Fruit fly (Drosophila melanogaster) whole organism, wandering third instar larva: ENCODE measurements around the gene Nph.

Source experiments
- Abd-B ChIP-seq: fragments of >200 bp; optimal IDR thresholded peaks from 2 replicates; lab custom pipeline; 2017; ENCODE audit warnings: missing biosample characterization, missing genetic modification characterization
- CG9705 ChIP-seq: fragments of 200-800 bp; sonication (Bioruptor generic); optimal IDR thresholded peaks from 2 replicates; lab custom pipeline; 2018; ENCODE audit warnings: missing biosample characterization, mild to moderate bottlenecking, missing genetic modification characterization
- HLH106 ChIP-seq: fragments of 200-800 bp; optimal IDR thresholded peaks from 3 replicates; lab custom pipeline; 2019; ENCODE audit warnings: missing biosample characterization, mild to moderate bottlenecking, missing genetic modification characterization, moderate library complexity
- Hr78 ChIP-seq: fragments of >200 bp; optimal IDR thresholded peaks from 2 replicates; lab custom pipeline; 2017; ENCODE audit warnings: missing biosample characterization, missing genetic modification characterization
- OdsH ChIP-seq: fragments of 200-800 bp; sonication (Bioruptor generic); optimal IDR thresholded peaks from 2 replicates; lab custom pipeline; 2016; ENCODE audit warnings: missing biosample characterization, mild to moderate bottlenecking, missing genetic modification characterization
- Rel ChIP-seq, 2 experiments: fragments of 200-800 bp; sonication (Bioruptor generic) in 1 of 2; optimal IDR thresholded peaks; 2 replicates in 1 of 2; 3 replicates in 1 of 2; lab custom pipeline; 2016 to 2019; ENCODE audit warnings: mild to moderate bottlenecking in 2 of 2, missing biosample characterization in 2 of 2, missing genetic modification characterization in 2 of 2, moderate library complexity in 1 of 2
- dmrt93B ChIP-seq: fragments of 200-800 bp; sonication (Bioruptor generic); optimal IDR thresholded peaks from 2 replicates; lab custom pipeline; 2018; ENCODE audit warnings: missing biosample characterization, mild to moderate bottlenecking, missing genetic modification characterization
- dsf ChIP-seq: sonication (Bioruptor generic); optimal IDR thresholded peaks from 2 replicates; lab custom pipeline; 2016; ENCODE audit warnings: missing biosample characterization, missing genetic modification characterization, borderline replicate concordance
- h ChIP-seq: fragments of 200-800 bp; sonication (Bioruptor generic); optimal IDR thresholded peaks from 3 replicates; lab custom pipeline; 2016; ENCODE audit warnings: missing biosample characterization, mild to moderate bottlenecking, missing genetic modification characterization
- pan ChIP-seq: fragments of >200 bp; optimal IDR thresholded peaks from 2 replicates; lab custom pipeline; 2017
- psq ChIP-seq: fragments of 200-800 bp; sonication (Bioruptor generic); optimal IDR thresholded peaks from 3 replicates; lab custom pipeline; 2017; ENCODE audit warnings: missing biosample characterization, mild to moderate bottlenecking, missing genetic modification characterization, moderate library complexity
- rgr ChIP-seq: fragments of 200-800 bp; sonication (Bioruptor generic); optimal IDR thresholded peaks from 3 replicates; lab custom pipeline; 2016; ENCODE audit warnings: missing biosample characterization, mild to moderate bottlenecking, missing genetic modification characterization
- sage ChIP-seq: fragments of 200-800 bp; sonication (Bioruptor generic); optimal IDR thresholded peaks from 2 replicates; lab custom pipeline; 2016; ENCODE audit warnings: missing biosample characterization, mild to moderate bottlenecking, missing genetic modification characterization

DNA sequence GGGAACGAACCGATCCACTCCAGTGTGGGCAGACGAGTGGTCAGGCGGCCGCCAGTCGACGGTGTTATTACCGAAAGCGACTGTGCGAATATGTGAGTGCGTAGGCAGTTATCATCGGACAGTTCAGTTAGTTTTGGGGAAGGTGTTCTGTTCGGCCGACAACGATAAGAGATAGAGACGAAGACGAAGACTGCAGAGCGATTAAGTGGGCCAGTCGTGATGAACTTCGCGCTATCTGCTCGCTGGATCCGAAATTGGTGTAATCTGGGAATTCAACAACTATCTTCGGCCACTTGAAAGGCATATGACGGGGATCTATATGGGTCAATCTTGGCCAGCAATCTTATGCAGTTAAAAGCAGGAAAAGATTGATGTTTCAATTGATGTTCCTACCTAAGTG, 4.5 kb upstream of the Nph start, which contains the start of gene CG7912:
- TF ChIP-seq CG9705 (GFP tag; lab: Kevin White, UChicago) (no peak), Rel (GFP tag; optimal IDR thresholded peaks at IDR 0.05; lab: Kevin White, UChicago) (no peak), Rel (tag; optimal IDR thresholded peaks at IDR 0.05; lab: Kevin White, UChicago) (no peak), psq (GFP tag; lab: Kevin White, UChicago) (no peak), sage (GFP tag; lab: Kevin White, UChicago) (no peak), dsf (GFP tag; lab: Kevin White, UChicago) (no peak), rgr (GFP tag; lab: Kevin White, UChicago) (no peak), Hr78 (GFP tag; lab: Kevin White, UChicago) (no peak), h (no peak), pan (lab: Kevin White, UChicago) (no peak), Abd-B (GFP tag; lab: Kevin White, UChicago) (no peak), OdsH (no peak), HLH106 (tag; lab: Kevin White, UChicago) (no peak), dmrt93B (GFP tag; lab: Kevin White, UChicago) (no peak)
